Worm (Caenorhabditis elegans) whole organism, L1 larva: ENCODE results near the gene srd-20.

Experiments
- C04F5.9 ChIP-seq: sonication (generic microtip); optimal IDR thresholded peaks from 2 replicates; lab custom pipeline; 2016; ENCODE audit warnings: missing genetic modification characterization, missing compliant biosample characterization
- C16A3.4 ChIP-seq: fragments of 150-350 bp; optimal IDR thresholded peaks from 2 replicates; lab custom pipeline; 2014; ENCODE audit warnings: missing biosample characterization, missing genetic modification characterization
- F16B12.6 ChIP-seq: fragments of 150-350 bp; optimal IDR thresholded peaks from 2 replicates; lab custom pipeline; 2014; ENCODE audit warnings: missing biosample characterization, missing genetic modification characterization
- Y116A8C.19 ChIP-seq: sonication (generic microtip); optimal IDR thresholded peaks from 2 replicates; lab custom pipeline; 2016; ENCODE audit warnings: missing compliant biosample characterization, missing genetic modification characterization, borderline replicate concordance
- aly-2 ChIP-seq: fragments of 150-350 bp; optimal IDR thresholded peaks from 2 replicates; lab custom pipeline; 2014; ENCODE audit warnings: missing biosample characterization, missing genetic modification characterization
- ama-1 ChIP-seq: fragments of 150-350 bp; optimal IDR thresholded peaks from 2 replicates; lab custom pipeline; 2014
- ceh-82 ChIP-seq, 3 experiments: fragments of 150-350 bp in 1 of 3; sonication (generic microtip) in 2 of 3; optimal IDR thresholded peaks; 2 replicates each; lab custom pipeline; 2014 to 2017; ENCODE audit warnings: missing biosample characterization in 3 of 3, missing genetic modification characterization in 3 of 3
- ceh-90 ChIP-seq: sonication (generic microtip); optimal IDR thresholded peaks from 2 replicates; lab custom pipeline; 2016; ENCODE audit warnings: missing genetic modification characterization, missing compliant biosample characterization
- ces-1 ChIP-seq: fragments of 150-350 bp; optimal IDR thresholded peaks from 2 replicates; lab custom pipeline; 2014; ENCODE audit warnings: missing biosample characterization, missing genetic modification reagents, missing genetic modification characterization
- dpl-1 ChIP-seq, 3 experiments: fragments of 150-350 bp in 2 of 3; sonication (generic microtip) in 1 of 3; optimal IDR thresholded peaks; 2 replicates each; lab custom pipeline; 2014 to 2017; ENCODE audit warnings: missing biosample characterization in 3 of 3, missing genetic modification characterization in 3 of 3, missing genetic modification reagents in 3 of 3
- efl-3 ChIP-seq: fragments of 200-800 bp; sonication (Bioruptor generic); optimal IDR thresholded peaks from 2 replicates; lab custom pipeline; 2018; ENCODE audit warnings: mild to moderate bottlenecking, missing genetic modification characterization, missing compliant biosample characterization
- elt-2 ChIP-seq: sonication (generic microtip); optimal IDR thresholded peaks from 2 replicates; lab custom pipeline; 2016; ENCODE audit warnings: missing genetic modification characterization, mild to moderate bottlenecking, inconsistent platforms, missing compliant biosample characterization, missing genetic modification reagents
- elt-3 ChIP-seq, 6 experiments: fragments of 150-350 bp in 1 of 6; sonication (generic microtip); optimal IDR thresholded peaks; 2 replicates each; lab custom pipeline; 2017 to 2018; ENCODE audit warnings: missing biosample characterization in 6 of 6, missing genetic modification characterization in 6 of 6, inconsistent platforms in 1 of 6
- ets-5 ChIP-seq: fragments of 200-800 bp; sonication (Bioruptor generic); IDR thresholded peaks from 2 replicates; pipeline ENCODE4 v1.3.6; 2022; ENCODE audit warnings: missing genetic modification characterization, missing compliant biosample characterization
- fkh-10 ChIP-seq: sonication (generic microtip); optimal IDR thresholded peaks from 2 replicates; lab custom pipeline; 2017; ENCODE audit warnings: missing biosample characterization, missing genetic modification reagents, missing genetic modification characterization
- fos-1 ChIP-seq: fragments of 150-350 bp; optimal IDR thresholded peaks from 2 replicates; lab custom pipeline; 2014; ENCODE audit warnings: missing biosample characterization, missing genetic modification characterization
- grh-1 ChIP-seq: fragments of 200-800 bp; sonication (Bioruptor generic); IDR thresholded peaks from 2 replicates; pipeline ENCODE4 v1.3.6; 2022; ENCODE audit warnings: missing genetic modification reagents, missing genetic modification characterization, missing compliant biosample characterization
- hpl-2 ChIP-seq: fragments of 150-350 bp; optimal IDR thresholded peaks from 2 replicates; lab custom pipeline; 2014; ENCODE audit warnings: missing biosample characterization, missing genetic modification reagents, missing genetic modification characterization
- irx-1 ChIP-seq: sonication (generic microtip); optimal IDR thresholded peaks from 2 replicates; lab custom pipeline; 2016; ENCODE audit warnings: missing genetic modification characterization, missing compliant biosample characterization
- isw-1 ChIP-seq: fragments of 200-800 bp; sonication (Bioruptor generic); IDR thresholded peaks from 2 replicates; pipeline ENCODE4 v1.3.6; 2022; ENCODE audit warnings: missing genetic modification characterization, missing compliant biosample characterization
- jun-1 ChIP-seq: fragments of 150-350 bp; optimal IDR thresholded peaks from 2 replicates; lab custom pipeline; 2014; ENCODE audit warnings: missing biosample characterization, missing genetic modification reagents, missing genetic modification characterization
- lin-35 ChIP-seq, 2 experiments: fragments of 150-350 bp; optimal IDR thresholded peaks; 2 replicates each; lab custom pipeline; 2014; ENCODE audit warnings: missing biosample characterization in 2 of 2, missing genetic modification characterization in 2 of 2, missing genetic modification reagents in 2 of 2
- lin-39 ChIP-seq: fragments of 150-350 bp; optimal IDR thresholded peaks from 2 replicates; lab custom pipeline; 2014; ENCODE audit warnings: missing biosample characterization, missing genetic modification reagents, missing genetic modification characterization
- lsy-2 ChIP-seq, 2 experiments: fragments of 150-350 bp; optimal IDR thresholded peaks; 2 replicates each; lab custom pipeline; 2014; ENCODE audit warnings: missing biosample characterization in 2 of 2, missing genetic modification characterization in 2 of 2
- mef-2 ChIP-seq: fragments of 150-350 bp; optimal IDR thresholded peaks from 2 replicates; lab custom pipeline; 2014; ENCODE audit warnings: missing biosample characterization, missing genetic modification characterization
- nhr-11 ChIP-seq: fragments of 150-350 bp; optimal IDR thresholded peaks from 2 replicates; lab custom pipeline; 2014; ENCODE audit warnings: missing biosample characterization, missing genetic modification characterization
- nhr-20 ChIP-seq: sonication (generic microtip); optimal IDR thresholded peaks from 2 replicates; lab custom pipeline; 2016; ENCODE audit warnings: mild to moderate bottlenecking, missing genetic modification characterization, missing compliant biosample characterization
- nhr-237 ChIP-seq: fragments of 150-350 bp; optimal IDR thresholded peaks from 2 replicates; lab custom pipeline; 2014; ENCODE audit warnings: missing biosample characterization, missing genetic modification characterization
- nhr-47 ChIP-seq: sonication (generic microtip); optimal IDR thresholded peaks from 2 replicates; lab custom pipeline; 2016; ENCODE audit warnings: mild to moderate bottlenecking, missing genetic modification characterization, moderate library complexity, missing compliant biosample characterization
- nhr-76 ChIP-seq: sonication (generic microtip); optimal IDR thresholded peaks from 2 replicates; lab custom pipeline; 2017; ENCODE audit warnings: missing biosample characterization, missing genetic modification characterization
- nhr-84 ChIP-seq: sonication (generic microtip); optimal IDR thresholded peaks from 2 replicates; lab custom pipeline; 2017; ENCODE audit warnings: missing biosample characterization, missing genetic modification characterization
- nhr-85 ChIP-seq: sonication (generic microtip); peaks from one replicate; lab custom pipeline; 2016; ENCODE audit warnings: missing genetic modification characterization, inconsistent platforms, missing compliant biosample characterization
- nhr-90 ChIP-seq: sonication (generic microtip); optimal IDR thresholded peaks from 2 replicates; lab custom pipeline; 2016; ENCODE audit warnings: mild to moderate bottlenecking, missing genetic modification characterization, missing compliant biosample characterization; ENCODE audit not compliant: poor library complexity
- pag-3 ChIP-seq: sonication (generic microtip); optimal IDR thresholded peaks from 2 replicates; lab custom pipeline; 2017; ENCODE audit warnings: missing genetic modification characterization, mild to moderate bottlenecking, missing compliant biosample characterization, antibody characterized with exemption, borderline replicate concordance; ENCODE audit not compliant: insufficient read depth
- pax-3 ChIP-seq: fragments of 200-800 bp; sonication (Bioruptor generic); optimal IDR thresholded peaks from 2 replicates; lab custom pipeline; 2018; ENCODE audit warnings: mild to moderate bottlenecking, missing genetic modification characterization, moderate library complexity, missing compliant biosample characterization
- pqm-1 ChIP-seq: sonication (generic microtip); optimal IDR thresholded peaks from 3 replicates; lab custom pipeline; 2017; ENCODE audit warnings: missing biosample characterization, missing genetic modification characterization
- snpc-4 ChIP-seq: fragments of 150-350 bp; optimal IDR thresholded peaks from 2 replicates; lab custom pipeline; 2014; ENCODE audit warnings: missing biosample characterization, missing genetic modification characterization
- snu-23 ChIP-seq: sonication (generic microtip); optimal IDR thresholded peaks from 2 replicates; lab custom pipeline; 2016; ENCODE audit warnings: missing genetic modification characterization, missing compliant biosample characterization
- sup-37 ChIP-seq: fragments of 200-800 bp; sonication (Bioruptor generic); optimal IDR thresholded peaks from 2 replicates; lab custom pipeline; 2018; ENCODE audit warnings: mild to moderate bottlenecking, missing genetic modification characterization, missing compliant biosample characterization
- swsn-7 ChIP-seq: sonication (generic microtip); optimal IDR thresholded peaks from 2 replicates; lab custom pipeline; 2016; ENCODE audit warnings: missing genetic modification characterization, missing compliant biosample characterization
- tbx-2 ChIP-seq: sonication (generic microtip); optimal IDR thresholded peaks from 2 replicates; lab custom pipeline; 2016; ENCODE audit warnings: missing genetic modification characterization, missing compliant biosample characterization
- unc-130 ChIP-seq: fragments of 150-350 bp; optimal IDR thresholded peaks from 2 replicates; lab custom pipeline; 2017; ENCODE audit warnings: missing biosample characterization, missing genetic modification characterization, inconsistent platforms
- unc-30 ChIP-seq: sonication (generic microtip); optimal IDR thresholded peaks from 2 replicates; lab custom pipeline; 2017; ENCODE audit warnings: missing biosample characterization, missing genetic modification characterization
- unc-62 ChIP-seq: fragments of 150-350 bp; optimal IDR thresholded peaks from 2 replicates; lab custom pipeline; 2014; ENCODE audit warnings: missing biosample characterization, missing genetic modification reagents, missing genetic modification characterization
- unc-86 ChIP-seq: sonication (generic microtip); optimal IDR thresholded peaks from 2 replicates; lab custom pipeline; 2016; ENCODE audit warnings: missing genetic modification characterization, missing compliant biosample characterization
- unc-98 ChIP-seq: fragments of 200-800 bp; sonication (Bioruptor generic); IDR thresholded peaks from 2 replicates; pipeline ENCODE4 v1.3.6; 2022; ENCODE audit warnings: missing genetic modification characterization, missing compliant biosample characterization
- vab-15 ChIP-seq: sonication (generic microtip); optimal IDR thresholded peaks from 2 replicates; lab custom pipeline; 2017; ENCODE audit warnings: missing genotype, mild to moderate bottlenecking, missing genetic modification characterization, missing compliant biosample characterization
- xbp-1 ChIP-seq: sonication (generic microtip); optimal IDR thresholded peaks from 2 replicates; lab custom pipeline; 2016; ENCODE audit warnings: missing genetic modification characterization, missing compliant biosample characterization
- zip-4 ChIP-seq: fragments of 200-800 bp; sonication (Bioruptor generic); optimal IDR thresholded peaks from 2 replicates; lab custom pipeline; 2018; ENCODE audit warnings: mild to moderate bottlenecking, missing genetic modification characterization, moderate library complexity, missing compliant biosample characterization
- ztf-11 ChIP-seq, 2 experiments: sonication (generic microtip); optimal IDR thresholded peaks; 2 replicates each; lab custom pipeline; 2016 to 2017; ENCODE audit warnings: missing genetic modification characterization in 2 of 2, missing biosample characterization in 1 of 2, missing compliant biosample characterization in 1 of 2
- ztf-4 ChIP-seq: fragments of 150-350 bp; optimal IDR thresholded peaks from 2 replicates; lab custom pipeline; 2014; ENCODE audit warnings: missing biosample characterization, missing genetic modification characterization

Gene srd-20

ce11 chrV:6016097-6016496 lies 39.3 kb upstream of the srd-20 start:
- TF ChIP-seq fkh-10 (GFP tag; lab: Kevin White, UChicago), result no peak
- no peak for TF ChIP-seq nhr-11 (tag; lab: Kevin White, UChicago)
- no peak for TF ChIP-seq ceh-82 (tag; optimal IDR thresholded peaks at IDR 0.05; lab: Kevin White, UChicago)
- no peak for TF ChIP-seq xbp-1
- TF ChIP-seq nhr-85 (tag; lab: Kevin White, UChicago), result peak; percentile 56
- no peak for TF ChIP-seq C04F5.9 (tag; lab: Kevin White, UChicago)

ce11 chrV:6017630-6018029 lies 37.8 kb upstream of the srd-20 start, which contains the start of the genes rpt-2 and aps-1:
TSS of gene rpt-2 (minus strand) at chrV:6017669.
TSS of gene aps-1 (plus strand) at chrV:6017970.
- TF ChIP-seq ama-1 (lab: Kevin White, UChicago) (peak; percentile 60), lin-35 (GFP tag; optimal IDR thresholded peaks at IDR 0.05; lab: Kevin White, UChicago) (peak; percentile 86 to 91), dpl-1 (GFP tag; optimal IDR thresholded peaks at IDR 0.05; lab: Kevin White, UChicago) (peak; percentile 76 to 85 (median 83)), unc-62 (GFP tag; lab: Kevin White, UChicago) (no peak), jun-1 (tag; lab: Kevin White, UChicago) (peak; percentile 57), unc-130 (peak; percentile 95), elt-2 (tag; lab: Kevin White, UChicago) (peak; percentile 15), nhr-84 (tag; lab: Kevin White, UChicago) (no peak), isw-1 (peak; percentile 77), nhr-47 (tag; lab: Kevin White, UChicago) (peak; percentile 90), lin-39 (tag; lab: Kevin White, UChicago) (peak; percentile 78), ceh-90 (tag; lab: Kevin White, UChicago) (no peak), pax-3 (tag; lab: Kevin White, UChicago) (no peak), snu-23 (GFP tag; lab: Kevin White, UChicago) (peak; percentile 94), ceh-82 (tag; optimal IDR thresholded peaks at IDR 0.05; lab: Kevin White, UChicago) (peak; percentile 73 to 86 (median 86)), zip-4 (GFP tag; lab: Kevin White, UChicago) (peak; percentile 33), lsy-2 (tag; optimal IDR thresholded peaks at IDR 0.05; lab: Kevin White, UChicago) (peak; percentile 89 to 92), nhr-20 (peak; percentile 92), efl-3 (no peak), unc-98 (GFP tag; lab: Robert Waterston, UW) (no peak), fos-1 (no peak), nhr-237 (peak; percentile 43), nhr-90 (peak; percentile 87), sup-37 (GFP tag; lab: Kevin White, UChicago) (no peak), nhr-76 (tag; lab: Kevin White, UChicago) (no peak), vab-15 (tag; lab: Kevin White, UChicago) (no peak), irx-1 (tag; lab: Kevin White, UChicago) (peak; percentile 81), unc-86 (tag; lab: Kevin White, UChicago) (peak; percentile 79), C04F5.9 (tag; lab: Kevin White, UChicago) (peak; percentile 45), ces-1 (GFP tag; lab: Kevin White, UChicago) (no peak), C16A3.4 (tag; lab: Kevin White, UChicago) (peak; percentile 94), unc-30 (tag; lab: Kevin White, UChicago) (no peak), nhr-85 (tag; lab: Kevin White, UChicago) (peak; percentile 92), pag-3 (peak; percentile 46), ztf-4 (tag; lab: Kevin White, UChicago) (peak; percentile 40), aly-2 (tag; lab: Kevin White, UChicago) (peak; percentile 75), xbp-1 (peak; percentile 93), grh-1 (peak; percentile 44; the same call in 1 of the 2 replicates), tbx-2 (tag; lab: Kevin White, UChicago) (peak; percentile 88), elt-3 (tag; optimal IDR thresholded peaks at IDR 0.05; lab: Kevin White, UChicago) (peak in 2 of 6 experiments; percentile 64 to 87), mef-2 (tag; lab: Kevin White, UChicago) (no peak), pqm-1 (no peak), swsn-7 (peak; percentile 87), ets-5 (GFP tag; lab: Robert Waterston, UW) (no peak), hpl-2 (GFP tag; lab: Kevin White, UChicago) (peak; percentile 47), snpc-4 (tag; lab: Kevin White, UChicago) (peak; percentile 82), ztf-11 (tag; optimal IDR thresholded peaks at IDR 0.05; lab: Kevin White, UChicago) (peak in 1 of 2 experiments; percentile 69), nhr-11 (tag; lab: Kevin White, UChicago) (no peak), F16B12.6 (tag; lab: Kevin White, UChicago) (peak; percentile 45), Y116A8C.19 (tag; lab: Kevin White, UChicago) (no peak)
